Fruit fly (Drosophila melanogaster) whole organism, embryonic: ENCODE measurements around the gene Cog3.

Experiments
- B-H1 ChIP-seq: fragments of 200-800 bp; sonication (Bioruptor generic); IDR thresholded peaks from 3 replicates; pipeline ENCODE4 v1.3.6; 2022; ENCODE audit warnings: missing biosample characterization, missing genetic modification characterization
- CG10147 ChIP-seq: fragments of 200-800 bp; sonication (Bioruptor generic); optimal IDR thresholded peaks from 2 replicates; lab custom pipeline; 2019; ENCODE audit warnings: missing biosample characterization, mild to moderate bottlenecking, missing genetic modification characterization, moderate library complexity
- CG13424 ChIP-seq: fragments of 200-800 bp; sonication (Bioruptor generic); optimal IDR thresholded peaks from 2 replicates; lab custom pipeline; 2019; ENCODE audit warnings: missing biosample characterization, mild to moderate bottlenecking, missing genetic modification characterization, moderate library complexity
- CG14014 ChIP-seq: fragments of 200-800 bp; sonication (Bioruptor generic); IDR thresholded peaks from 2 replicates; pipeline ENCODE4 v1.3.6; 2022; ENCODE audit warnings: missing biosample characterization, missing genetic modification characterization
- CG14667 ChIP-seq: fragments of 200-800 bp; sonication (Bioruptor generic); IDR thresholded peaks from 2 replicates; pipeline ENCODE4 v1.3.6; 2022; ENCODE audit warnings: missing biosample characterization, missing genetic modification characterization
- CG15073 ChIP-seq: fragments of 200-800 bp; sonication (Bioruptor generic); optimal IDR thresholded peaks from 2 replicates; lab custom pipeline; 2016; ENCODE audit warnings: missing biosample characterization, missing genetic modification characterization
- CG16779 ChIP-seq: fragments of 200-800 bp; sonication (Bioruptor generic); IDR thresholded peaks from 2 replicates; pipeline ENCODE4 v1.3.6; 2022; ENCODE audit warnings: missing biosample characterization, missing genetic modification characterization
- CG17829 ChIP-seq: fragments of 200-800 bp; optimal IDR thresholded peaks from 2 replicates; lab custom pipeline; 2019; ENCODE audit warnings: missing biosample characterization, mild to moderate bottlenecking, missing genetic modification characterization, moderate library complexity
- CG18011 ChIP-seq: fragments of 200-800 bp; sonication (Bioruptor generic); optimal IDR thresholded peaks from 2 replicates; lab custom pipeline; 2017; ENCODE audit warnings: missing biosample characterization, missing genetic modification characterization, mild to moderate bottlenecking, moderate library complexity, missing genotype
- CG1832 ChIP-seq: fragments of 200-800 bp; sonication (Bioruptor generic); optimal IDR thresholded peaks from 2 replicates; lab custom pipeline; 2017; ENCODE audit warnings: missing biosample characterization, mild to moderate bottlenecking, missing genetic modification characterization, inconsistent platforms
- CG30403 ChIP-seq: fragments of 200-800 bp; sonication (Bioruptor generic); optimal IDR thresholded peaks from 3 replicates; lab custom pipeline; 2016; ENCODE audit warnings: missing biosample characterization, missing genetic modification characterization
- CG4424 ChIP-seq: fragments of 200-800 bp; sonication (Bioruptor generic); optimal IDR thresholded peaks from 3 replicates; lab custom pipeline; 2016; ENCODE audit warnings: missing biosample characterization, missing genetic modification characterization
- CG4617 ChIP-seq: fragments of 200-800 bp; sonication (Bioruptor generic); optimal IDR thresholded peaks from 3 replicates; lab custom pipeline; 2016; ENCODE audit warnings: missing biosample characterization, missing genetic modification characterization, borderline replicate concordance
- CG6765 ChIP-seq: fragments of 200-800 bp; sonication (Bioruptor generic); optimal IDR thresholded peaks from 3 replicates; lab custom pipeline; 2017; ENCODE audit warnings: missing biosample characterization, mild to moderate bottlenecking, missing genetic modification characterization
- CG6813 ChIP-seq: fragments of 200-800 bp; sonication (Bioruptor generic); optimal IDR thresholded peaks from 2 replicates; lab custom pipeline; 2017; ENCODE audit warnings: missing biosample characterization, missing genetic modification characterization, mild to moderate bottlenecking, moderate library complexity, missing genetic modification reagents
- CG6854 ChIP-seq: fragments of 200-800 bp; sonication (Bioruptor generic); optimal IDR thresholded peaks from 3 replicates; lab custom pipeline; 2017; ENCODE audit warnings: missing biosample characterization, mild to moderate bottlenecking, missing genetic modification characterization
- CG7987 ChIP-seq: fragments of 200-800 bp; sonication (Bioruptor generic); optimal IDR thresholded peaks from 2 replicates; lab custom pipeline; 2018; ENCODE audit warnings: missing biosample characterization, mild to moderate bottlenecking, missing genetic modification characterization, moderate library complexity
- CTCF ChIP-seq: fragments of 200-800 bp; sonication (Bioruptor generic); optimal IDR thresholded peaks from 2 replicates; lab custom pipeline; 2017; ENCODE audit warnings: missing biosample characterization, mild to moderate bottlenecking, missing genetic modification characterization, moderate library complexity
- D19A ChIP-seq: fragments of 200-800 bp; optimal IDR thresholded peaks from 3 replicates; lab custom pipeline; 2019; ENCODE audit warnings: missing biosample characterization, mild to moderate bottlenecking, missing genetic modification characterization, moderate library complexity
- Eip74EF ChIP-seq, 2 experiments: fragments of 200-800 bp in 1 of 2; fragments of >200 bp in 1 of 2; sonication (Bioruptor generic) in 1 of 2; optimal IDR thresholded peaks; 2 replicates each; lab custom pipeline; 2017 to 2019; ENCODE audit warnings: missing biosample characterization in 2 of 2, missing genetic modification characterization in 2 of 2, mild to moderate bottlenecking in 1 of 2, moderate library complexity in 1 of 2
- Ets65A ChIP-seq: fragments of 200-800 bp; sonication (Bioruptor generic); peaks from one replicate; lab custom pipeline; 2016; ENCODE audit warnings: missing biosample characterization, missing genetic modification characterization
- Hr39 ChIP-seq: fragments of >200 bp; optimal IDR thresholded peaks from 2 replicates; lab custom pipeline; 2017
- Hr51 ChIP-seq, 2 experiments: fragments of 200-800 bp; sonication (Bioruptor generic); optimal IDR thresholded peaks; 2 replicates in 1 of 2; 3 replicates in 1 of 2; lab custom pipeline; 2016 to 2018; ENCODE audit warnings: missing biosample characterization in 2 of 2, missing genetic modification characterization in 2 of 2, mild to moderate bottlenecking in 1 of 2, moderate library complexity in 1 of 2
- Hr78 ChIP-seq, 2 experiments: fragments of 200-800 bp in 1 of 2; fragments of >200 bp in 1 of 2; sonication (Bioruptor generic) in 1 of 2; optimal IDR thresholded peaks; 2 replicates each; lab custom pipeline; 2017 to 2019; ENCODE audit warnings: missing biosample characterization in 2 of 2, missing genetic modification characterization in 2 of 2, mild to moderate bottlenecking in 1 of 2, moderate library complexity in 1 of 2
- Mad ChIP-seq: fragments of 200-800 bp; sonication (Bioruptor generic); optimal IDR thresholded peaks from 2 replicates; lab custom pipeline; 2016; ENCODE audit warnings: missing biosample characterization, missing genetic modification characterization
- Ptx1 ChIP-seq: fragments of 200-800 bp; sonication (Bioruptor generic); IDR thresholded peaks from 2 replicates; pipeline ENCODE4 v1.3.6; 2022; ENCODE audit warnings: missing biosample characterization, missing genetic modification characterization
- Ssrp ChIP-seq: fragments of 200-800 bp; sonication (Bioruptor generic); optimal IDR thresholded peaks from 2 replicates; lab custom pipeline; 2018; ENCODE audit warnings: missing biosample characterization, mild to moderate bottlenecking, missing genetic modification characterization, moderate library complexity
- br ChIP-seq: fragments of >200 bp; optimal IDR thresholded peaks from 2 replicates; lab custom pipeline; 2017
- cas ChIP-seq: fragments of 200-800 bp; sonication (Bioruptor generic); IDR thresholded peaks from 2 replicates; pipeline ENCODE4 v1.3.6; 2022; ENCODE audit warnings: missing biosample characterization, missing genetic modification characterization
- cato ChIP-seq: fragments of 200-800 bp; sonication (Bioruptor generic); optimal IDR thresholded peaks from 2 replicates; lab custom pipeline; 2016; ENCODE audit warnings: missing biosample characterization, missing genetic modification characterization, borderline replicate concordance
- chif ChIP-seq, 2 experiments: fragments of 200-800 bp; sonication (Bioruptor generic); optimal IDR thresholded peaks; 3 replicates each; lab custom pipeline; 2016; ENCODE audit warnings: missing biosample characterization in 2 of 2, missing genetic modification characterization in 2 of 2
- chn ChIP-seq: fragments of 200-800 bp; sonication (Bioruptor generic); optimal IDR thresholded peaks from 2 replicates; lab custom pipeline; 2016; ENCODE audit warnings: missing biosample characterization, missing genetic modification characterization
- dan ChIP-seq: fragments of 200-800 bp; sonication (Bioruptor generic); IDR thresholded peaks from 2 replicates; pipeline ENCODE4 v1.3.6; 2022; ENCODE audit warnings: missing biosample characterization, missing genetic modification characterization
- dysf ChIP-seq: fragments of 200-800 bp; sonication (Bioruptor generic); IDR thresholded peaks from 3 replicates; pipeline ENCODE4 v1.3.6; 2022; ENCODE audit warnings: missing biosample characterization, missing genetic modification characterization
- ems ChIP-seq: fragments of 200-800 bp; sonication (Bioruptor generic); optimal IDR thresholded peaks from 3 replicates; lab custom pipeline; 2016; ENCODE audit warnings: missing biosample characterization, missing genetic modification characterization
- eve ChIP-seq, 2 experiments: fragments of >200 bp; optimal IDR thresholded peaks; 2 replicates each; lab custom pipeline; 2017; ENCODE audit warnings: missing biosample characterization in 2 of 2, missing genetic modification characterization in 2 of 2
- fd64A ChIP-seq: fragments of 200-800 bp; sonication (Bioruptor generic); optimal IDR thresholded peaks from 3 replicates; lab custom pipeline; 2018; ENCODE audit warnings: missing biosample characterization, mild to moderate bottlenecking, missing genetic modification characterization
- fd96Cb ChIP-seq: fragments of 200-800 bp; sonication (Bioruptor generic); optimal IDR thresholded peaks from 2 replicates; lab custom pipeline; 2018; ENCODE audit warnings: missing biosample characterization, mild to moderate bottlenecking, missing genetic modification characterization, moderate library complexity
- gem ChIP-seq: fragments of 200-800 bp; sonication (Bioruptor generic); optimal IDR thresholded peaks from 2 replicates; lab custom pipeline; 2019; ENCODE audit warnings: missing biosample characterization, mild to moderate bottlenecking, missing genetic modification characterization, moderate library complexity
- gt ChIP-seq: fragments of 200-800 bp; sonication (Bioruptor generic); IDR thresholded peaks from 2 replicates; pipeline ENCODE4 v1.3.6; 2022; ENCODE audit warnings: missing biosample characterization, missing genetic modification characterization
- lola ChIP-seq, 3 experiments: fragments of >200 bp in 2 of 3; fragments of 200-800 bp in 1 of 3; sonication (Bioruptor generic) in 1 of 3; optimal IDR thresholded peaks; 2 replicates each; lab custom pipeline; 2017 to 2019; ENCODE audit warnings: missing biosample characterization in 3 of 3, missing genetic modification characterization in 3 of 3, mild to moderate bottlenecking in 1 of 3, moderate library complexity in 1 of 3
- nau ChIP-seq: fragments of 200-800 bp; sonication (Bioruptor generic); optimal IDR thresholded peaks from 3 replicates; lab custom pipeline; 2017; ENCODE audit warnings: missing biosample characterization, mild to moderate bottlenecking, missing genetic modification characterization, missing genetic modification reagents
- onecut ChIP-seq: fragments of 200-800 bp; sonication (Bioruptor generic); IDR thresholded peaks from 2 replicates; pipeline ENCODE4 v1.3.6; 2022; ENCODE audit warnings: missing biosample characterization, missing genetic modification characterization
- scrt ChIP-seq: fragments of 200-800 bp; sonication (Bioruptor generic); optimal IDR thresholded peaks from 2 replicates; lab custom pipeline; 2018; ENCODE audit warnings: missing biosample characterization, mild to moderate bottlenecking, missing genetic modification characterization, moderate library complexity
- sens ChIP-seq: fragments of 200-800 bp; sonication (Bioruptor generic); peaks from one replicate; lab custom pipeline; 2016; ENCODE audit warnings: missing biosample characterization, missing genetic modification characterization
- seq ChIP-seq: fragments of 200-800 bp; sonication (Bioruptor generic); IDR thresholded peaks from 2 replicates; pipeline ENCODE4 v1.3.6; 2022; ENCODE audit warnings: missing biosample characterization, missing genetic modification characterization
- slou ChIP-seq: fragments of 200-800 bp; sonication (Bioruptor generic); optimal IDR thresholded peaks from 3 replicates; lab custom pipeline; 2016; ENCODE audit warnings: missing biosample characterization, missing genetic modification characterization
- slp2 ChIP-seq: fragments of 200-800 bp; sonication (Bioruptor generic); optimal IDR thresholded peaks from 2 replicates; lab custom pipeline; 2016; ENCODE audit warnings: missing biosample characterization, missing genetic modification characterization
- sob ChIP-seq: fragments of 200-800 bp; sonication (Bioruptor generic); IDR thresholded peaks from 2 replicates; pipeline ENCODE4 v1.3.6; 2022; ENCODE audit warnings: missing biosample characterization, missing genetic modification characterization
- tio ChIP-seq: fragments of 200-800 bp; sonication (Bioruptor generic); optimal IDR thresholded peaks from 2 replicates; lab custom pipeline; 2017; ENCODE audit warnings: missing biosample characterization, missing genetic modification characterization, inconsistent platforms
- tna ChIP-seq: fragments of 200-800 bp; sonication (Bioruptor generic); IDR thresholded peaks from 2 replicates; pipeline ENCODE4 v1.3.6; 2022; ENCODE audit warnings: missing biosample characterization, missing genetic modification characterization; ENCODE audit not compliant: partially characterized antibody

Gene Cog3

dm6 chr2L:3475948-3476347 is 19.1 kb upstream of the Cog3 start (continued):
- no peak for TF ChIP-seq gt (GFP tag; lab: Robert Waterston, UW)
- peak; percentile 25 to 34 for TF ChIP-seq chif (GFP tag; optimal IDR thresholded peaks at IDR 0.05; lab: Kevin White, UChicago)
- no peak for TF ChIP-seq CG15073 (GFP tag; lab: Kevin White, UChicago)
- TF ChIP-seq CG13424 (tag; lab: Kevin White, UChicago): peak; percentile 66
- TF ChIP-seq lola (GFP tag; optimal IDR thresholded peaks at IDR 0.05; lab: Kevin White, UChicago): peak in 1 of 3 experiments; percentile 7
- peak; percentile 10 for TF ChIP-seq cato (GFP tag; lab: Kevin White, UChicago)
- TF ChIP-seq CG16779 (GFP tag; lab: Robert Waterston, UW): no peak
- TF ChIP-seq dysf (GFP tag; lab: Robert Waterston, UW): peak; percentile 83
- peak; percentile 41 for TF ChIP-seq seq (GFP tag; lab: Robert Waterston, UW)
- TF ChIP-seq D19A (tag; lab: Kevin White, UChicago): peak; percentile 94
- peak; percentile 10 for TF ChIP-seq CG4617 (GFP tag; lab: Kevin White, UChicago)
- TF ChIP-seq CG1832: no peak
- peak; percentile 4 for TF ChIP-seq Mad (GFP tag; lab: Kevin White, UChicago)
- TF ChIP-seq slou: peak; percentile 50
- no peak for TF ChIP-seq eve (GFP tag; optimal IDR thresholded peaks at IDR 0.05; lab: Kevin White, UChicago)
- TF ChIP-seq CTCF (GFP tag; lab: Kevin White, UChicago): no peak
- no peak for TF ChIP-seq fd64A (GFP tag; lab: Kevin White, UChicago)
- TF ChIP-seq Ssrp: peak; percentile 50
- TF ChIP-seq CG10147: peak; percentile 68
- peak; percentile 31 for TF ChIP-seq CG7987 (GFP tag; lab: Kevin White, UChicago)
- TF ChIP-seq Hr39: no peak
- TF ChIP-seq nau (GFP tag; lab: Kevin White, UChicago): peak; percentile 50
- no peak for TF ChIP-seq Hr78 (GFP tag; optimal IDR thresholded peaks at IDR 0.05; lab: Kevin White, UChicago)
- peak; percentile 49; the same call in 1 of the 2 replicates for TF ChIP-seq CG14014 (GFP tag; lab: Robert Waterston, UW)
- peak; percentile 82 for TF ChIP-seq gem (tag; lab: Kevin White, UChicago)
- peak; percentile 82 for TF ChIP-seq Ptx1 (GFP tag; lab: Robert Waterston, UW)
- TF ChIP-seq CG6854 (GFP tag; lab: Kevin White, UChicago): peak; percentile 3
- TF ChIP-seq dan (GFP tag; lab: Robert Waterston, UW): no peak
- TF ChIP-seq scrt: peak; percentile 21
- TF ChIP-seq CG6813 (GFP tag; lab: Kevin White, UChicago): peak; percentile 30
- TF ChIP-seq sob (GFP tag; lab: Robert Waterston, UW): peak; percentile 51; the same call in 1 of the 2 replicates
- no peak for TF ChIP-seq br (lab: Kevin White, UChicago)
- peak; percentile 38 for TF ChIP-seq CG18011
- TF ChIP-seq fd96Cb (tag; lab: Kevin White, UChicago): peak; percentile 65
- peak; percentile 65 for TF ChIP-seq CG6765
- TF ChIP-seq tna (GFP tag; lab: Robert Waterston, UW): no peak
- TF ChIP-seq sens (GFP tag; lab: Kevin White, UChicago): peak; percentile 88
- peak; percentile 2 for TF ChIP-seq slp2
- peak; percentile 12 for TF ChIP-seq tio (GFP tag; lab: Kevin White, UChicago)
- TF ChIP-seq Ets65A (GFP tag; lab: Kevin White, UChicago): no peak
- TF ChIP-seq ems (GFP tag; lab: Kevin White, UChicago): peak; percentile 16
- no peak for TF ChIP-seq cas (GFP tag; lab: Robert Waterston, UW)
- peak; percentile 28 for TF ChIP-seq CG17829 (tag; lab: Kevin White, UChicago)
- peak; percentile 71 for TF ChIP-seq CG4424 (GFP tag; lab: Kevin White, UChicago)
- peak; percentile 34; the same call in 2 of the 3 replicates for TF ChIP-seq B-H1 (GFP tag; lab: Robert Waterston, UW)
- peak; percentile 82 for TF ChIP-seq CG30403 (GFP tag; lab: Kevin White, UChicago)
- peak in 1 of 2 experiments; percentile 81 for TF ChIP-seq Hr51 (GFP tag; optimal IDR thresholded peaks at IDR 0.05; lab: Kevin White, UChicago)
- TF ChIP-seq CG14667 (GFP tag; lab: Robert Waterston, UW): peak; percentile 38
- peak; percentile 32 for TF ChIP-seq chn (GFP tag; lab: Kevin White, UChicago)
- peak; percentile 20; the same call in 1 of the 2 replicates for TF ChIP-seq onecut
- TF ChIP-seq Eip74EF (GFP tag; optimal IDR thresholded peaks at IDR 0.05; lab: Kevin White, UChicago): peak in 1 of 2 experiments; percentile 54
